Fruit fly (Drosophila melanogaster): Measurements from ENCODE around the gene CG15385.

DNA sequence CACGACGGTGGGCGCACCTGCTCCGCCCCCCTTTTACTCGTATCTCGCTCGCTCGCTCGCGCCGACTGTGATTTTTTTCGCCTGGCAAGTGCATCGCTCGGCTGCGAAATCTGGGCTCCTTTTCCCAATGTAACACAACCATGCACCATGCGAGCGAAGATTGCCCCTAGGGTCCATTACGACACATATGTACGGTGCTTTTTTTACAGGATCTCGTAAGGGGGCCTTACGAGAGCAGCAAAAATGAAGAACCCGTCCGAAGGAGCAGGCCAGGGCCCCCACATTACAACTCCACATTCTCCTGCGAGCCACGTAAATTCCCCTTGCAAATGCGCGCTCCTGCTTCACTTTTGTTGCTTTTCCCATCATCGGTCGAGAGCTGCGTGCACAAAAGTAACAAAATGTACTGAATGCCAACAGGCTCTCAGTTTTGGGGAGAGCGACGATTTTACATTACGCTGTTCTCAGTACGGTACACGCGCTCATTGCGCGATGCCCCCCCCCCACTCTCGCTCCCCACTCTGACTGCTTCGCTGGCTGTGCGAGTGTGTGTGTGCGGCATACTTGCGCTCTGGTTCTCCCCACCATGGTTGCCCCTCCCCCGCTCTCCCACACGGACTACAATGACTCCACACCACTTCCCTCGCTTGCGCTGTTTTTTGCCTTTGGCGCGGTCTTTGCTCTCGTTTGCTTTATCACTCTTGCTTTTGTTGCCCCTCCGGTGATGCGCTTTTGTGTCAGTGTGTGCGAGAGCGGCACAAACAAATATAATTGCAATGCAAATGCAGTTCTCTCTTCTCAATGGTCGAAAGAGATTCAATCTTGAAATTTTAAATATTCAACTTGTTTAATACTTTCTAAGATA lies 9.3 kb downstream of the CG15385 start:
- TF ChIP-seq h (optimal IDR thresholded peaks at IDR 0.05) (no peak), ttk (optimal IDR thresholded peaks at IDR 0.05) (no peak), psq (optimal IDR thresholded peaks at IDR 0.05) (no peak), insv (optimal IDR thresholded peaks at IDR 0.05) (no peak), Sin3A (optimal IDR thresholded peaks at IDR 0.05) (no peak), Myc (optimal IDR thresholded peaks at IDR 0.05) (no peak)

All from Kc167 (cell line).